Fruit fly (Drosophila melanogaster): Measurements from ENCODE around the gene GstD7.

GstD7 gene

DNA sequence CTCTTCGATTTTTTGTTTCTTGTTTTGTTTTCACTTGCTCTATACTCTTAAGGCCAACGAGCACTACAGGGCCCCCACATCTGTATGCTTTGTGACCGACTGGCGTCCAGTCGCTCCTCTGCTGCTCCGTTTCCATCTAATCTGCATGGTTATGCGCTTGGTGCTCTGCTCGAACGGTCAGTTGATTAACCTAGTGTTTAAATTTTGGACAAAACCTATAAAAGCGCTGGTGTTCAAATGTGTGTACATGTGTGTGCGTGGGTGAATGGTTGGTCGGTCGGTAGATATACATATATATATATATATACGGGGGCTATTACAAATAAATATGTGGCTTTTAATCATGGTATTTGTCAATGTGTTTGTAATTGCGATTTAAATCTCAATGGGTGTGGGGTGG, 45.7 kb downstream of the GstD7 start:
- TF ChIP-seq CG12768 (GFP tag; optimal IDR thresholded peaks at IDR 0.05) (no peak), cic (GFP tag; optimal IDR thresholded peaks at IDR 0.05) (no peak), pad (GFP tag; optimal IDR thresholded peaks at IDR 0.05) (no peak), CG14711 (tag; optimal IDR thresholded peaks at IDR 0.05) (no peak), Crg-1 (GFP tag; optimal IDR thresholded peaks at IDR 0.05) (no peak), CG1620 (GFP tag; optimal IDR thresholded peaks at IDR 0.05) (no peak), Clk (GFP tag; optimal IDR thresholded peaks at IDR 0.05) (no peak), Mnt (GFP tag; optimal IDR thresholded peaks at IDR 0.05) (no peak), CG33017 (tag; optimal IDR thresholded peaks at IDR 0.05) (no peak), CG11617 (GFP tag; optimal IDR thresholded peaks at IDR 0.05) (no peak), kay (GFP tag; ENCODE audit: borderline replicate concordance) (no peak), toe (GFP tag; optimal IDR thresholded peaks at IDR 0.05) (no peak), cnc (optimal IDR thresholded peaks at IDR 0.05) (no peak), ovo (GFP tag; optimal IDR thresholded peaks at IDR 0.05) (no peak), CG5204 (GFP tag; optimal IDR thresholded peaks at IDR 0.05) (no peak), CG7101 (tag; optimal IDR thresholded peaks at IDR 0.05) (no peak), tj (GFP tag; optimal IDR thresholded peaks at IDR 0.05) (no peak), CG7045 (GFP tag; optimal IDR thresholded peaks at IDR 0.05) (no peak), Hr96 (GFP tag; optimal IDR thresholded peaks at IDR 0.05) (no peak), bab1 (GFP tag; optimal IDR thresholded peaks at IDR 0.05) (no peak)

DNA sequence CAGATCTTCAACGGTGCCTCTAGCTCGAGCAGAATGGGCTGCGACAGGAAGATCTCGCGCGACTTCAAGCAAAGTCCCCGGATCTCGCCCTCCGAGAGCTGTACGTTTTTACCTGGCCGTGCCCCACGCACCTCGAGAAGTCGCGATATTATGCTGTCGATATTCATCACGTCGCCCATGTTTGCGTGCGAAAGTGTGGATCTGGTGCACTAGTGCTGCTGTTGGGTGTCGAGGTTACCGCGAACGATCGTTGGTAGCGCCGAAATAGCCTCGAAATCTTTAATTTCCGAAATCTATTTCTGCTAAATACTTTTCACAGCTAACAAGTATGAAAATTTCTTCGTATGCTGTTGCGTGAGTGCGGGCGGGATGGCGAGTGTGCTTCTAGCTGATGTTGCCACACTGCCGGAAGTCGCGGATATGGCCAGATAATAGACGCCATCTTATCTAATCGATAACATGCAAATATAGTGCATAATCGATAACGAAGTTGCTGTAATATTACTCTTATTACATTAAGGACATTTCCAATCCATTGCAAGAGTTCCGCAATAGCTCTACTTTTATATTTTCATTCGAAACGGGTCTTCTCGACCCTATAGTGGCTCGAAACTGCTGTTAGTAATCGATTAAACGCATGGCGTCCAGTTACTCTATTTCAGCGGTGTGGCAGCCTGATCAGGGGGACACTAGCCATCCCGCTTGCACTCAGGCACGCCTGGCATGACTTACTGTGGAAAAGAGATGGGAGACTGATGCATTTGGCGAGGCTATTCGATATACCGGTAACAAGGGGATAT, 47.4 kb downstream of the GstD7 start, which contains the start of gene Pp1-87B:
Pp1-87B (minus strand) TSS at position 408 of the 800 bp plus-strand sequence.
- TF ChIP-seq ovo (GFP tag; optimal IDR thresholded peaks at IDR 0.05), result no peak
- TF ChIP-seq pad (GFP tag; optimal IDR thresholded peaks at IDR 0.05), result peak; percentile 58
- no peak for TF ChIP-seq cnc (optimal IDR thresholded peaks at IDR 0.05)
- TF ChIP-seq bab1 (GFP tag; optimal IDR thresholded peaks at IDR 0.05), result peak; percentile 4
- TF ChIP-seq Crg-1 (GFP tag; optimal IDR thresholded peaks at IDR 0.05), result peak; percentile 4
- peak; percentile 40 for TF ChIP-seq CG1620 (GFP tag; optimal IDR thresholded peaks at IDR 0.05)
- TF ChIP-seq Clk (GFP tag; optimal IDR thresholded peaks at IDR 0.05), result peak; percentile 22
- TF ChIP-seq CG11617 (GFP tag; optimal IDR thresholded peaks at IDR 0.05), result peak; percentile 33
- peak; percentile 51 for TF ChIP-seq CG7045 (GFP tag; optimal IDR thresholded peaks at IDR 0.05)
- no peak for TF ChIP-seq CG12768 (GFP tag; optimal IDR thresholded peaks at IDR 0.05)
- TF ChIP-seq CG14711 (tag; optimal IDR thresholded peaks at IDR 0.05), result no peak
- TF ChIP-seq tj (GFP tag; optimal IDR thresholded peaks at IDR 0.05), result peak; percentile 27
- TF ChIP-seq CG7101 (tag; optimal IDR thresholded peaks at IDR 0.05), result peak; percentile 24
- TF ChIP-seq Mnt (GFP tag; optimal IDR thresholded peaks at IDR 0.05), result peak; percentile 25

DNA sequence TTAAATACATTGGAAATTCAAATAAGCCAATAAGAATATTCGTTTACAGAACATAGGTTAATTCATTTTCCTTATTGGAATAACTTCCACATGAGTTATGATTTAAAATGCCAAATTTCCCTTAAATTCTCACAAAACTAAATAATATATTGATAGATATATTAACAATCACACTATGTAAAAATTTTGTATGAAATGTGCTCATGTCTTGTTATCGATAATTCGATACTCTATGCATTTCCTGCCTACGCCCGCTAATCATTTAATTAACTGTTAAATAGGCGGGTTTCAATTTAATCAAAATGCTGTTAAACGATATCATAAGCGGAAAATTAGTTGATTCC, 48.0 kb downstream of the GstD7 start, which contains the start of gene NANS:
NANS (plus strand) TSS at position 269 of the 344 bp plus-strand sequence.
- no peak for TF ChIP-seq cic (GFP tag; optimal IDR thresholded peaks at IDR 0.05)
- TF ChIP-seq CG33017 (tag; optimal IDR thresholded peaks at IDR 0.05), result no peak

Data from whole organism, adult.